Fruit fly (Drosophila melanogaster): Measurements from ENCODE around the gene Fkbp59.
A peak's percentile ranks its signal among the peaks of the same experiment; 100 is the strongest.

dm6 chr2L:9918020-9918959 lies 30.5 kb downstream of the Fkbp59 start, which contains the start of the genes CG5885 and CG4598:
- TF ChIP-seq Smox (GFP tag; optimal IDR thresholded peaks at IDR 0.05), result peak; percentile 76
- peak; percentile 64 for TF ChIP-seq spab (GFP tag; optimal IDR thresholded peaks at IDR 0.05)
- peak; percentile 54 for TF ChIP-seq vri (GFP tag; optimal IDR thresholded peaks at IDR 0.05)
- TF ChIP-seq Sox102F (GFP tag; optimal IDR thresholded peaks at IDR 0.05), result peak; percentile 71
- no peak for TF ChIP-seq fd85E (GFP tag; optimal IDR thresholded peaks at IDR 0.05)
- peak; percentile 63 for TF ChIP-seq CG3032 (tag; optimal IDR thresholded peaks at IDR 0.05)
- TF ChIP-seq CG6163 (GFP tag; IDR thresholded peaks at IDR 0.05), result peak; percentile 76
- TF ChIP-seq CG9139 (GFP tag; optimal IDR thresholded peaks at IDR 0.05), result peak; percentile 85
- peak; percentile 48 for TF ChIP-seq CG8319 (GFP tag; optimal IDR thresholded peaks at IDR 0.05)
